Worm (Caenorhabditis elegans): ENCODE data around the gene ZK792.4.

- TF ChIP-seq egrh-3 (GFP tag; IDR thresholded peaks at IDR 0.05) (no peak), athp-1 (tag; optimal IDR thresholded peaks at IDR 0.05) (no peak), lin-26 (GFP tag; IDR thresholded peaks at IDR 0.05) (no peak), ztf-26 (tag; optimal IDR thresholded peaks at IDR 0.05) (no peak), zfh-2 (GFP tag; conservative IDR thresholded peaks at IDR 0.05) (no peak), C06A6.2 (GFP tag; conservative IDR thresholded peaks at IDR 0.05) (no peak), mxl-1 (tag; optimal IDR thresholded peaks at IDR 0.05) (no peak), lir-1 (GFP tag; conservative IDR thresholded peaks at IDR 0.05) (no peak), lsy-27 (tag; optimal IDR thresholded peaks at IDR 0.05; ENCODE audit: borderline replicate concordance, insufficient read depth) (no peak), let-526 (GFP tag; IDR thresholded peaks at IDR 0.05) (no peak), cebp-1 (GFP tag; IDR thresholded peaks at IDR 0.05) (no peak), cebp-1 (tag; optimal IDR thresholded peaks at IDR 0.05) (no peak)
Observed at ce11 chrIV:11717094-11717876, 35.5 kb upstream of the ZK792.4 start.

Data from whole organism, young adult.